Fruit fly (Drosophila melanogaster): ENCODE results near the gene CG34165.

The CG34165 gene

DNA sequence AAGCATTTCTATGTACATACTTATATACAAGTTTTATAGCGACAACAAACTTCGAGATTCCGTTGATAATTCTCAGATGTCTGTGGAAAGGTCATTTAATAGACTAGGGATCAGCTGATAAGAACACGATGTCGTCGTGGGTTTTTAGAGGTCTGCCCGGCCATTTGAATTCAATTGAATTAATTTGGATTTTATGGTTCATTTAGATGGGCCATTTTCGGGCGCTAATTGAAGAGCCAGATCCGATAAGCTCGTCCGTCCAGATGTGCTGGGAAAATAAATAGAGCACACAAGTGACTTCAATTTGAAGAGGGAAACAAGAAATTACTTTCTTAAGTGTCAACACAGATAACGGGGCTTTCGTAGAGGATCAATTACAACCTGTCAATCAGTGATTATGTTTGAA, 39.9 kb upstream of the CG34165 start:
- TF ChIP-seq rn (GFP tag; IDR thresholded peaks at IDR 0.05) (no peak), Ets98B (GFP tag; IDR thresholded peaks at IDR 0.05) (no peak), CG14655 (GFP tag; optimal IDR thresholded peaks at IDR 0.05) (no peak), CG15710 (tag; optimal IDR thresholded peaks at IDR 0.05) (no peak), CG12605 (GFP tag; IDR thresholded peaks at IDR 0.05) (no peak), CG8159 (tag; optimal IDR thresholded peaks at IDR 0.05) (no peak), Pif1A (GFP tag; optimal IDR thresholded peaks at IDR 0.05) (no peak), CG32121 (GFP tag; IDR thresholded peaks at IDR 0.05) (no peak), D1 (tag; optimal IDR thresholded peaks at IDR 0.05) (no peak), EcR (GFP tag; optimal IDR thresholded peaks at IDR 0.05) (no peak), fd96Ca (GFP tag; IDR thresholded peaks at IDR 0.05) (no peak), CG8301 (tag; optimal IDR thresholded peaks at IDR 0.05) (no peak), Pif1B (GFP tag; optimal IDR thresholded peaks at IDR 0.05) (no peak), CG4496 (GFP tag; IDR thresholded peaks at IDR 0.05) (no peak), gl (tag; optimal IDR thresholded peaks at IDR 0.05) (no peak), Snoo (tag; optimal IDR thresholded peaks at IDR 0.05) (no peak), CG10348 (GFP tag; IDR thresholded peaks at IDR 0.05) (no peak), CG13204 (GFP tag; optimal IDR thresholded peaks at IDR 0.05) (no peak), CG9948 (tag; optimal IDR thresholded peaks at IDR 0.05) (no peak)

- TF ChIP-seq Ets98B (GFP tag; IDR thresholded peaks at IDR 0.05) (0 out of 2 replicates have a peak, but pooled peaks have one; percentile 13), CG12605 (GFP tag; IDR thresholded peaks at IDR 0.05) (peak; percentile 63), Pif1A (GFP tag; optimal IDR thresholded peaks at IDR 0.05) (peak; percentile 50), CG8301 (tag; optimal IDR thresholded peaks at IDR 0.05) (peak; percentile 88), CG17806 (tag; optimal IDR thresholded peaks at IDR 0.05) (peak; percentile 93), Pif1B (GFP tag; optimal IDR thresholded peaks at IDR 0.05) (peak; percentile 65), CG4496 (GFP tag; IDR thresholded peaks at IDR 0.05) (peak; percentile 66; the same call in 1 of the 3 replicates), CG9948 (tag; optimal IDR thresholded peaks at IDR 0.05) (peak; percentile 95), D1 (tag; optimal IDR thresholded peaks at IDR 0.05) (peak; percentile 97), gl (tag; optimal IDR thresholded peaks at IDR 0.05) (peak; percentile 40), CG32121 (GFP tag; IDR thresholded peaks at IDR 0.05) (peak; percentile 58), CG14655 (GFP tag; optimal IDR thresholded peaks at IDR 0.05) (peak; percentile 90), CG15710 (tag; optimal IDR thresholded peaks at IDR 0.05) (peak; percentile 86), fd96Ca (GFP tag; IDR thresholded peaks at IDR 0.05) (no peak), CG13204 (GFP tag; optimal IDR thresholded peaks at IDR 0.05) (peak; percentile 38), EcR (GFP tag; optimal IDR thresholded peaks at IDR 0.05) (peak; percentile 95), CG10348 (GFP tag; IDR thresholded peaks at IDR 0.05) (no peak), CG34367 (tag; optimal IDR thresholded peaks at IDR 0.05) (peak; percentile 73), CG8159 (tag; optimal IDR thresholded peaks at IDR 0.05) (peak; percentile 96), Snoo (tag; optimal IDR thresholded peaks at IDR 0.05) (peak; percentile 87), rn (GFP tag; IDR thresholded peaks at IDR 0.05) (no peak)
Measured at dm6 chr2L:14674606-14675100, 38.9 kb upstream of the CG34165 start.

- no peak for TF ChIP-seq CG17806 (tag; optimal IDR thresholded peaks at IDR 0.05)
- TF ChIP-seq CG9948 (tag; optimal IDR thresholded peaks at IDR 0.05) = no peak
- TF ChIP-seq gl (tag; optimal IDR thresholded peaks at IDR 0.05) = no peak
- TF ChIP-seq CG15710 (tag; optimal IDR thresholded peaks at IDR 0.05) = no peak
- no peak for TF ChIP-seq fd96Ca (GFP tag; IDR thresholded peaks at IDR 0.05)
- no peak for TF ChIP-seq Pif1B (GFP tag; optimal IDR thresholded peaks at IDR 0.05)
- TF ChIP-seq D1 (tag; optimal IDR thresholded peaks at IDR 0.05) = no peak
- TF ChIP-seq EcR (GFP tag; optimal IDR thresholded peaks at IDR 0.05) = no peak
- TF ChIP-seq Ets98B (GFP tag; IDR thresholded peaks at IDR 0.05) = no peak
- TF ChIP-seq CG10348 (GFP tag; IDR thresholded peaks at IDR 0.05) = no peak
- TF ChIP-seq Snoo (tag; optimal IDR thresholded peaks at IDR 0.05) = no peak
- TF ChIP-seq CG12605 (GFP tag; IDR thresholded peaks at IDR 0.05) = no peak
- TF ChIP-seq CG8159 (tag; optimal IDR thresholded peaks at IDR 0.05) = no peak
Measured at dm6 chr2L:14676695-14677094, 36.9 kb upstream of the CG34165 start.

DNA sequence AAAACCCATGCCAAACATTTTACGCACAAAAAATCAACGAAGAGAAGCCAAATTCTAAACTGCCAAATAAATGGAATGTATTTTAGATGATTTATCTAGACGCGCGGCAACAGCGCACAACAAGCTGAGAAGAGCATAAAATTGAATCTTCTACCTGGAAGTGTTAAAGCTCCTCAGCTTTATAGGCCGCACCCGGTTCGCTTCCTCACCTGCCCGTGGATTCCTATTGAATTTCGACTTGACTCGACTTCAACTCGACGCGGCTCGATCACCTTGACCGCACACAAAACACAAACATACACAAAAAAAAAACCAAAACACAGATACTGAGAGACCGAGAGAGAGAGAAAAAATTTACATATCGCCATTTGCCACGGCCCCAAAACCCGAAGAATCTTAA, 33.9 kb upstream of the CG34165 start:
- TF ChIP-seq CG8159 (tag; optimal IDR thresholded peaks at IDR 0.05) = no peak
- no peak for TF ChIP-seq Snoo (tag; optimal IDR thresholded peaks at IDR 0.05)
- no peak for TF ChIP-seq CG4496 (GFP tag; IDR thresholded peaks at IDR 0.05)
- TF ChIP-seq Pif1B (GFP tag; optimal IDR thresholded peaks at IDR 0.05) = no peak
- no peak for TF ChIP-seq rn (GFP tag; IDR thresholded peaks at IDR 0.05)
- no peak for TF ChIP-seq CG34367 (tag; optimal IDR thresholded peaks at IDR 0.05)
- no peak for TF ChIP-seq Ets98B (GFP tag; IDR thresholded peaks at IDR 0.05)
- TF ChIP-seq CG32121 (GFP tag; IDR thresholded peaks at IDR 0.05) = no peak
- no peak for TF ChIP-seq CG17806 (tag; optimal IDR thresholded peaks at IDR 0.05)
- no peak for TF ChIP-seq CG8301 (tag; optimal IDR thresholded peaks at IDR 0.05)
- TF ChIP-seq CG9948 (tag; optimal IDR thresholded peaks at IDR 0.05) = no peak
- TF ChIP-seq Pif1A (GFP tag; optimal IDR thresholded peaks at IDR 0.05) = no peak
- TF ChIP-seq D1 (tag; optimal IDR thresholded peaks at IDR 0.05) = no peak

DNA sequence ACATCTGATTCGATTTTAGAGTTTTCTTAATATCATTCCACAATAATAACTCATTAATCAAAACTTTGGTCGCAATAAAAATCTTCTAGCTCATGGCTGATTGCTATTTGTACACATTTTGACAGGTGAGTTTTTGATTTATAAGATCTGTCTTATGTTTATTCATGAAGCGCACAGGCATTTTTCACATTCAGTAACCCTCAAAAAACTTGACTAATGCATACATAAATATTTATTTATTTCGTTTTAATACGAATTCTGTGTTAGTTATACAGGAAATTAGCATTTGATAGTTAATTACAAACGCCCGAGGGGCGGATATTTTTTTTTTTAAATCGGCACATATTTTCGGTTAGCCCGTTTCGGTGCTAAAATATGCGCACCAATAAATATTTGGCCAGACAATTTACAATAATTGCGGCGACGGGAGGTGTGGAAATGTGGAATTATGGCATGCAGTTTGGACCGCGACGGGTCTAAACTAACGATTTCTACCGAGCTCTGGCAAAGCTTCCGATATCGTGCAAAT, 33.1 kb upstream of the CG34165 start:
- TF ChIP-seq CG13204 (GFP tag; optimal IDR thresholded peaks at IDR 0.05) (no peak), fd96Ca (GFP tag; IDR thresholded peaks at IDR 0.05) (no peak), EcR (GFP tag; optimal IDR thresholded peaks at IDR 0.05) (no peak), Pif1A (GFP tag; optimal IDR thresholded peaks at IDR 0.05) (no peak), CG8301 (tag; optimal IDR thresholded peaks at IDR 0.05) (no peak), CG17806 (tag; optimal IDR thresholded peaks at IDR 0.05) (no peak), CG15710 (tag; optimal IDR thresholded peaks at IDR 0.05) (no peak), CG14655 (GFP tag; optimal IDR thresholded peaks at IDR 0.05) (no peak), gl (tag; optimal IDR thresholded peaks at IDR 0.05) (no peak), Pif1B (GFP tag; optimal IDR thresholded peaks at IDR 0.05) (no peak), D1 (tag; optimal IDR thresholded peaks at IDR 0.05) (no peak), CG32121 (GFP tag; IDR thresholded peaks at IDR 0.05) (no peak), CG34367 (tag; optimal IDR thresholded peaks at IDR 0.05) (no peak), Snoo (tag; optimal IDR thresholded peaks at IDR 0.05) (no peak), CG12605 (GFP tag; IDR thresholded peaks at IDR 0.05) (no peak)

Data from whole organism, pupa.